Worm (Caenorhabditis elegans) whole organism, young adult: ENCODE results near the gene K02F6.4.
"Not testable (repeated sequence)": the region's sequence is repeated elsewhere in the genome, so short reads cannot be mapped to it uniquely, and the experiment has no call there.

ENCODE experiments used
- B0035.1 ChIP-seq: sonication (generic microtip); optimal IDR thresholded peaks from 2 replicates; lab custom pipeline; 2016; ENCODE audit warnings: missing genetic modification characterization, mild to moderate bottlenecking, missing compliant biosample characterization, missing genotype, missing genetic modification reagents
- B0336.3 ChIP-seq: fragments of 200-800 bp; sonication (Bioruptor generic); IDR thresholded peaks from 2 replicates; pipeline ENCODE4 v1.3.6; 2022; ENCODE audit warnings: missing genetic modification characterization, missing compliant biosample characterization
- F33H1.4 ChIP-seq: fragments of 200-800 bp; sonication (Bioruptor generic); IDR thresholded peaks from 2 replicates; pipeline ENCODE4 v1.3.6; 2022; ENCODE audit warnings: missing genetic modification reagents, missing genetic modification characterization, missing compliant biosample characterization
- F55B11.4 ChIP-seq: sonication (generic microtip); optimal IDR thresholded peaks from 2 replicates; lab custom pipeline; 2016; ENCODE audit warnings: missing compliant biosample characterization, missing genetic modification characterization, borderline replicate concordance; ENCODE audit not compliant: insufficient read depth
- K12H6.12 ChIP-seq: fragments of 200-800 bp; sonication (Bioruptor generic); optimal IDR thresholded peaks from 2 replicates; lab custom pipeline; 2018; ENCODE audit warnings: mild to moderate bottlenecking, missing genetic modification characterization, missing compliant biosample characterization
- Y79H2A.3 ChIP-seq: fragments of 200-800 bp; sonication (Bioruptor generic); conservative IDR thresholded peaks from 2 replicates; pipeline ENCODE4 v1.3.6; 2022; ENCODE audit warnings: missing genetic modification reagents, missing genetic modification characterization, missing compliant biosample characterization
- atf-7 ChIP-seq: sonication (generic microtip); optimal IDR thresholded peaks from 2 replicates; lab custom pipeline; 2017; ENCODE audit warnings: mild to moderate bottlenecking, missing genetic modification characterization, missing compliant biosample characterization
- attf-3 ChIP-seq: fragments of 200-800 bp; sonication (Bioruptor generic); conservative IDR thresholded peaks from 2 replicates; pipeline ENCODE4 v1.3.6; 2022; ENCODE audit warnings: missing genetic modification reagents, missing genetic modification characterization, missing compliant biosample characterization
- ccch-3 ChIP-seq: fragments of 200-800 bp; sonication (Bioruptor generic); optimal IDR thresholded peaks from 2 replicates; lab custom pipeline; 2018; ENCODE audit warnings: mild to moderate bottlenecking, missing genetic modification characterization, missing compliant biosample characterization
- cebp-2 ChIP-seq: fragments of 200-800 bp; sonication (Bioruptor generic); IDR thresholded peaks from 2 replicates; pipeline ENCODE4 v1.3.6; 2022; ENCODE audit warnings: missing genetic modification characterization, missing compliant biosample characterization
- ceh-100 ChIP-seq: fragments of 200-800 bp; sonication (Bioruptor generic); IDR thresholded peaks from 2 replicates; pipeline ENCODE4 v1.3.6; 2022; ENCODE audit warnings: missing genetic modification reagents, missing genetic modification characterization, missing compliant biosample characterization
- chd-7 ChIP-seq: sonication (generic microtip); optimal IDR thresholded peaks from 2 replicates; lab custom pipeline; 2016; ENCODE audit warnings: mild to moderate bottlenecking, missing genetic modification characterization, moderate library complexity, missing compliant biosample characterization
- die-1 ChIP-seq: sonication (generic microtip); optimal IDR thresholded peaks from 2 replicates; lab custom pipeline; 2016; ENCODE audit warnings: missing genotype, mild to moderate bottlenecking, missing genetic modification characterization, missing compliant biosample characterization
- egrh-3 ChIP-seq: fragments of 200-800 bp; sonication (Bioruptor generic); IDR thresholded peaks from 2 replicates; pipeline ENCODE4 v1.3.6; 2022; ENCODE audit warnings: missing genetic modification reagents, missing genetic modification characterization, missing compliant biosample characterization
- him-1 ChIP-seq: sonication (generic microtip); optimal IDR thresholded peaks from 2 replicates; lab custom pipeline; 2016; ENCODE audit warnings: missing genotype, missing genetic modification reagents, missing genetic modification characterization, missing compliant biosample characterization
- let-526 ChIP-seq: fragments of 200-800 bp; sonication (Bioruptor generic); IDR thresholded peaks from 2 replicates; pipeline ENCODE4 v1.3.6; 2022; ENCODE audit warnings: missing genetic modification reagents, missing genetic modification characterization, missing compliant biosample characterization
- lin-54 ChIP-seq: fragments of 200-800 bp; sonication (Bioruptor generic); optimal IDR thresholded peaks from 2 replicates; lab custom pipeline; 2018; ENCODE audit warnings: mild to moderate bottlenecking, missing genetic modification characterization, missing compliant biosample characterization
- lsy-27 ChIP-seq: sonication (generic microtip); optimal IDR thresholded peaks from 2 replicates; lab custom pipeline; 2017; ENCODE audit warnings: missing genetic modification characterization, mild to moderate bottlenecking, missing compliant biosample characterization, antibody characterized with exemption, missing genotype, borderline replicate concordance; ENCODE audit not compliant: insufficient read depth
- madf-6 ChIP-seq: fragments of 200-800 bp; sonication (Bioruptor generic); IDR thresholded peaks from 2 replicates; pipeline ENCODE4 v1.3.6; 2022; ENCODE audit warnings: missing genetic modification reagents, missing genetic modification characterization, missing compliant biosample characterization
- mel-28 ChIP-seq: sonication (generic microtip); optimal IDR thresholded peaks from 2 replicates; lab custom pipeline; 2016; ENCODE audit warnings: borderline replicate concordance, mild to moderate bottlenecking, missing genetic modification characterization, missing compliant biosample characterization
- nfya-2 ChIP-seq: fragments of 200-800 bp; sonication (Bioruptor generic); IDR thresholded peaks from 2 replicates; pipeline ENCODE4 v1.3.6; 2022; ENCODE audit warnings: missing genetic modification reagents, missing genetic modification characterization, missing compliant biosample characterization
- nhr-80 ChIP-seq: sonication (generic microtip); optimal IDR thresholded peaks from 2 replicates; lab custom pipeline; 2016; ENCODE audit warnings: missing genetic modification characterization, missing compliant biosample characterization
- repo-1 ChIP-seq: sonication (generic microtip); optimal IDR thresholded peaks from 2 replicates; lab custom pipeline; 2017; ENCODE audit warnings: mild to moderate bottlenecking, missing genetic modification characterization, missing compliant biosample characterization
- sea-2 ChIP-seq: fragments of 200-800 bp; sonication (Bioruptor generic); IDR thresholded peaks from 2 replicates; pipeline ENCODE4 v1.3.6; 2022; ENCODE audit warnings: missing genetic modification characterization, missing compliant biosample characterization
- snpc-4 ChIP-seq, 5 experiments: fragments of 150-350 bp in 1 of 5; sonication (generic microtip) in 4 of 5; optimal IDR thresholded peaks; 2 replicates each; lab custom pipeline; 2014 to 2018; ENCODE audit warnings: missing genetic modification characterization in 5 of 5, missing biosample characterization in 3 of 5, antibody characterized with exemption in 2 of 5, mild to moderate bottlenecking in 2 of 5, missing compliant biosample characterization in 2 of 5, missing genotype in 2 of 5, moderate library complexity in 2 of 5, missing genetic modification reagents in 1 of 5
- sptf-2 ChIP-seq: fragments of 200-800 bp; sonication (Bioruptor generic); optimal IDR thresholded peaks from 2 replicates; lab custom pipeline; 2018; ENCODE audit warnings: mild to moderate bottlenecking, missing genetic modification characterization, missing compliant biosample characterization
- tlf-1 ChIP-seq: fragments of 200-800 bp; sonication (Bioruptor generic); optimal IDR thresholded peaks from 2 replicates; lab custom pipeline; 2018; ENCODE audit warnings: mild to moderate bottlenecking, missing genetic modification characterization, missing compliant biosample characterization
- unc-130 ChIP-seq: sonication (generic microtip); optimal IDR thresholded peaks from 2 replicates; lab custom pipeline; 2016; ENCODE audit warnings: missing genetic modification reagents, missing genetic modification characterization, missing compliant biosample characterization
- ztf-28 ChIP-seq: fragments of 200-800 bp; sonication (Bioruptor generic); IDR thresholded peaks from 2 replicates; pipeline ENCODE4 v1.3.6; 2022; ENCODE audit warnings: missing genetic modification reagents, missing genetic modification characterization, missing compliant biosample characterization

K02F6.4 gene

DNA sequence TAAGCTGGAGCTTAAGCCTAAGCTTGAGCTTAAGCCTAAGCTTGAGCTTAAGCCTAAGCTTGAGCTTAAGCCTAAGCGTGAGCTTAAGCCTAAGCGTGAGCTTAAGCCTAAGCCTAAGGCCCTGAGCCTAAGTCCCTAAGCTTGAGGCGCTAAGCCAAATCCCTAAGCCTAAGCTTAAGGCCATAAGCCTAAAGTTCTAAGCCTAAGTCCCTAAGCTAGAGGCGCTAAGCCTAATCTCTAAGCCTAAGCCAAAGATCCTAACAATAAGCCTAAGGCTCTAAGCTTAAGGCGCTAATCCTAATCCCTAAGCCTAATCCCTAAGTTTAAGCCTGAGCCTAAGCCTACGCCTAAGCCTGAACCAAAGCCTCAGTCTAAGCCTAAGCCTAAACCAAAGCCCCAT is 12.6 kb upstream of the K02F6.4 start:
- TF ChIP-seq nhr-80 (tag; lab: Kevin White, UChicago) (no peak), ztf-28 (GFP tag; lab: Robert Waterston, UW) (no peak)

DNA sequence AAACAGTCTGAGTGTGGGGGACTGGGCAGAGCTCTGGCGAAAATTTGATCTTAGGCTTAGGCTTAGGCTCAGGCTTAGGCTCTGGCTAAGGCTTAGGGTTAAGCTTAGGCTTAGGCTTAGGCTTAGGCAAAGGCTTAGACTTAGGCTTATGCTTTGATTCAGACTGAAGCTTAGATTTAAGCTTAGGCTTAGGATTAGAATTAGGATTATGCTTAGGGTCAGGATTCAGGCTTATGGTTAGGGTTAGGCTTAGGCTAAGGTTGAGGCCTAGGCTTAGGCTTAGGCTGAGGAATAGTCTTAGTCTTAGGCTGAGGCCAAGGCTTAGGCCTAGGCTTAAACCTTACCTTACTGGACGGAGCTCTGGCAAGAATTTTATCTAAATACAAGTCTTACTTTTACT is 11.4 kb upstream of the K02F6.4 start:
- no peak for TF ChIP-seq chd-7 (tag; lab: Kevin White, UChicago)

DNA sequence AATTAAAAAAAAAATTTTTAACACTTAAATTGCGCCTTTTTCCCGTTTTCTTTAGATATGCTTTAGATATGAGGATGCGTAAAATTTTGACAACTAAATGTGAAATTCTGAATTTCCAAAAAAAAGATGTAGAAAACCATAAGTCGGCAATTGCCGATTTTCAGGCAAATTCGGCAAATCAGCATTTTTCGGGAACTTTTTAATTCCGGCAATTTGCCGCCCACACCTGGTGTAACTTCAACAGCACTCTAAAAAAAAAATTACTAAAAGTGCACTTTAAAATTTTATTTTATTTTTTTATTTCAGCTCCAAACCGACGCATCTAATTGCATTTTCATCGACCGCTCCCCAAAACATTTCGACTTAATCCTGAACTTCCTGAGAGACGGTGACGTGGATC is 7.8 kb upstream of the K02F6.4 start, which contains the start of gene K02F6.6:
TSS of gene K02F6.6 (plus strand) at position 301 of the 400 bp plus-strand sequence.
- TF ChIP-seq F33H1.4 (GFP tag; lab: Robert Waterston, UW) (no peak), ceh-100 (GFP tag; lab: Robert Waterston, UW) (no peak), B0336.3 (GFP tag; lab: Robert Waterston, UW) (no peak), sptf-2 (GFP tag; lab: Kevin White, UChicago) (no peak), F55B11.4 (no peak), atf-7 (tag; lab: Kevin White, UChicago) (no peak), mel-28 (tag; lab: Kevin White, UChicago) (no peak), egrh-3 (GFP tag; lab: Robert Waterston, UW) (no peak), repo-1 (tag; lab: Kevin White, UChicago) (no peak)

DNA sequence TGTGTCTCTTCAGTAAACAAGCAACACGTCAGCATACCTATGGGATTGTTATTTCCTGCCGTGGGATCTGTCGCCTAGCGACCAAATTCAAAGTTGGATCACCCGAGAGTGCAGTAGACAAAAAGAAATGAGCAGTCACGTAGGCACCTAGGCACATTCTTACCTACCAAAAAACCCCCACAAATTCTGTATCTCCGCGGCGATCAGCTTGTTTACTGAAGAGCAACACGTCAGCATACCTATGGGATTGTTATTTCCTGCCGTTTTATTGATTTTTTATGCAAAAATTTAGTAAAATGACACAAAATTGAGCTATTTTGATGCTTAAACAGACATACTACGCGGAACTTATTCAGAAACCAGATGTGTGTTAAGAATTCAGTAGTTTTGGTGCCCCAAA is 3.8 kb upstream of the K02F6.4 start, which contains the start of gene K02F6.5:
TSS of gene K02F6.5 (plus strand) at position 301 of the 400 bp plus-strand sequence.
- TF ChIP-seq let-526 (GFP tag; lab: Robert Waterston, UW); ccch-3 (GFP tag; lab: Kevin White, UChicago); K12H6.12 (tag; lab: Kevin White, UChicago): not testable (repeated sequence)

DNA sequence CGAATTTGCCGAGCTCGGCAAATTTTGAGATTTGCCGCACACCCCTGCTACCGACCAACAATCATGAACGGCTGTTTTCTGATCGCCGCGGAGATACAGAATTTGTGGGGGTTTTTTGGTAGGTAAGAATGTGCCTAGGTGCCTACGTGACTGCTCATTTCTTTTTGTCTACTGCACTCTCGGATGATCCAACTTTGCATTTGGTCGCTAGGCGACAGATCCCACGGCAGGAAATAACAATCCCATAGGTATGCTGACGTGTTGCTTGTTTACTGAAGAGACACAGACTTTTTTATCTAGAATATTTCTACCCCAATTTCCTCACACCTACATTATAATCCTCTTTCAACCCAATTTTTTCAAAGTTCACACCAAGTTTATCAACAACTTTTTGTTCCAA is 3.3 kb upstream of the K02F6.4 start, which contains the start of gene K02F6.8:
TSS of gene K02F6.8 (minus strand) at position 101 of the 400 bp plus-strand sequence.
- TF ChIP-seq snpc-4 (GFP tag; optimal IDR thresholded peaks at IDR 0.05; lab: Kevin White, UChicago); snpc-4 (tag; optimal IDR thresholded peaks at IDR 0.05; lab: Kevin White, UChicago); nfya-2; attf-3: not testable (repeated sequence)

DNA sequence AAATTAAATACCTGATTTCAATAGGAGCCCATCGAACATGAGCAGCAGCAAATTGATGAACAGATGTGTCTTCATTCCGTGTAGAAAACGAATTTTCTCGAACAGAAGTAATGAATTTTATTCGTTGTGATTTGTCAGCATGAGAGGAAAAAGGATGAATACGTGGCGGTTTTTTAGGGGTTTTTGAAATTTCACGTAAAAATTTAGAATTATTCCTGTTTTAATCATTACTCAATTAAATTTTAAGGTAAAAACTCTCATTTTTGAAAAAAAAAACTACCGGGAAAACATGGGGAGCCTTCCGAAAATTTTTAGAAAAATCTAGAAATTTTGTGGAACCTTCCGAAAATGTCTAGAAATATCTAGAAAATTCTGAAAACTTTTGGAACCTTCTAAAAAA is 540 bp upstream of the K02F6.4 start, which contains the start of gene K02F6.7:
TSS of gene K02F6.7 (minus strand) at position 101 of the 400 bp plus-strand sequence.
- TF ChIP-seq sea-2 (GFP tag; lab: Robert Waterston, UW) (no peak), die-1 (tag; lab: Kevin White, UChicago) (no peak), Y79H2A.3 (GFP tag; lab: Robert Waterston, UW) (no peak), madf-6 (GFP tag; lab: Robert Waterston, UW) (no peak), unc-130 (GFP tag; lab: Kevin White, UChicago) (no peak), him-1 (tag; lab: Kevin White, UChicago) (no peak), B0035.1 (tag; lab: Kevin White, UChicago) (no peak)

DNA sequence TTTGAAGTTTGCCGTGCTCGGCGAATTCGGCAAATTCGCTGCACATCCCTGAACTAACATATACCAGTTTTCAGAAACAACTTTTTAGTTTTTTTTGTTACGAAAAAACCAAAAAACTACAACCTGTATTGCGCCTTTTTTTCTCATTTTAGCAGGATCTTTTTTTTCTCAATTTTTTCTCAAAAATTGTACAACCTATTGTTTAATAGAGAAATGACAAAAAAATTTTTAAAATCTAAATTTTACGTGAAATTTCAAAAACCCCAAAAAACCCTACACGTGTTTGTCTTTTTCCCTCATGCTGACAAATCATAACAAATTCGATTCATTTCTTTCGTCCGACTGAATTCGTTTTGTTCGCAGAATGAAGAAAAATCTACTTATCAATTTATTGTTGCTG is 7.6 kb downstream of the K02F6.4 start, which contains the start of gene K02F6.3:
TSS of gene K02F6.3 (plus strand) at position 301 of the 400 bp plus-strand sequence.
- no peak for TF ChIP-seq lsy-27
- TF ChIP-seq tlf-1 (GFP tag; lab: Kevin White, UChicago) = no peak
- no peak for TF ChIP-seq lin-54 (GFP tag; lab: Kevin White, UChicago)
- TF ChIP-seq cebp-2 = no peak
